Fruit fly (Drosophila melanogaster) whole organism, prepupa: ENCODE results near the gene Uba2.

Source experiments
- CG10669 ChIP-seq: fragments of 200-800 bp; sonication (Bioruptor generic); optimal IDR thresholded peaks from 3 replicates; lab custom pipeline; 2018; ENCODE audit warnings: missing biosample characterization, mild to moderate bottlenecking, missing genetic modification characterization, moderate library complexity
- CG11902 ChIP-seq: fragments of 200-800 bp; sonication (Bioruptor generic); optimal IDR thresholded peaks from 3 replicates; lab custom pipeline; 2016; ENCODE audit warnings: missing biosample characterization, missing genetic modification characterization
- CG34406 ChIP-seq: fragments of 200-800 bp; sonication (Bioruptor generic); optimal IDR thresholded peaks from 3 replicates; lab custom pipeline; 2016; ENCODE audit warnings: missing biosample characterization, missing genetic modification characterization
- CG6163 ChIP-seq: fragments of 200-800 bp; sonication (Bioruptor generic); IDR thresholded peaks from 3 replicates; pipeline ENCODE4 v1.3.6; 2022; ENCODE audit warnings: missing biosample characterization, missing genetic modification characterization
- CG8319 ChIP-seq: fragments of 200-800 bp; sonication (Bioruptor generic); optimal IDR thresholded peaks from 3 replicates; lab custom pipeline; 2016; ENCODE audit warnings: missing biosample characterization, missing genetic modification characterization
- CG8632 ChIP-seq: fragments of 200-800 bp; sonication (Bioruptor generic); optimal IDR thresholded peaks from 3 replicates; lab custom pipeline; 2016; ENCODE audit warnings: missing biosample characterization, missing genetic modification characterization
- Eip93F ChIP-seq: fragments of 200-800 bp; sonication (Bioruptor generic); optimal IDR thresholded peaks from 2 replicates; lab custom pipeline; 2016; ENCODE audit warnings: missing biosample characterization, mild to moderate bottlenecking, missing genetic modification characterization
- Lpt ChIP-seq: fragments of 200-800 bp; sonication (Bioruptor generic); optimal IDR thresholded peaks from 3 replicates; lab custom pipeline; 2016; ENCODE audit warnings: missing biosample characterization, missing genetic modification characterization
- Sox102F ChIP-seq: fragments of 200-800 bp; sonication (Bioruptor generic); optimal IDR thresholded peaks from 2 replicates; lab custom pipeline; 2016; ENCODE audit warnings: missing biosample characterization, mild to moderate bottlenecking, missing genetic modification characterization
- Sox14 ChIP-seq: fragments of 200-800 bp; sonication (Bioruptor generic); optimal IDR thresholded peaks from 3 replicates; lab custom pipeline; 2016; ENCODE audit warnings: missing biosample characterization, missing genetic modification characterization
- dac ChIP-seq: fragments of 200-800 bp; sonication (Bioruptor generic); optimal IDR thresholded peaks from 2 replicates; lab custom pipeline; 2017; ENCODE audit warnings: missing biosample characterization, mild to moderate bottlenecking, missing genetic modification characterization
- lz ChIP-seq: fragments of 200-800 bp; sonication (Bioruptor generic); optimal IDR thresholded peaks from 3 replicates; lab custom pipeline; 2016; ENCODE audit warnings: missing biosample characterization, missing genetic modification characterization
- topi ChIP-seq: fragments of 200-800 bp; sonication (Bioruptor generic); optimal IDR thresholded peaks from 3 replicates; lab custom pipeline; 2016; ENCODE audit warnings: missing biosample characterization, missing genetic modification characterization

DNA sequence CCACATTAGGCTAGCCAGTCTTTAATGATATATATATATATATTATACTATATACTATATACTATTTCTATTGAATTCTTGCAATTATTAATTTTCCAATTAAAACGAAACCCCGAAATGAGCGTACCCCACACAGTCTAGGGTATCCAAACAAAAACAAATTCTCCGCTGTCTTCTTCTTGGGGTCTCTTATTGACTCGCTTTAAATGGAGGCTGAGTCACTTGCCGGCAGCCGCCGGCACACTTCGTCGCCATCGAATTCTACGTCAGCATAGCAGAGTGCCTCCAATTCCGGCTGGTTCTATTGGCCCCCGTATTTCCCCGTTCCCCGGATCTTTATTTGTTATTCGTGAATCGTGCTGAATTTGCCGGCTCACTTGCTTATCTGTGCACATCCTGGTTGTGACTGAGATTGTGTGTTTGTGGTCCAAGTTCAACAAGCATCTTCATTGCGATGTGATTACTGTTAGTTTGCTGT lies 32.9 kb downstream of the Uba2 start:
- TF ChIP-seq Eip93F (GFP tag; lab: Kevin White, UChicago), result no peak
- TF ChIP-seq Lpt (GFP tag; lab: Kevin White, UChicago), result no peak
- no peak for TF ChIP-seq dac (GFP tag; lab: Kevin White, UChicago)
- no peak for TF ChIP-seq topi (GFP tag; lab: Kevin White, UChicago)
- no peak for TF ChIP-seq CG8319 (GFP tag; lab: Kevin White, UChicago)
- TF ChIP-seq Sox102F (GFP tag; lab: Kevin White, UChicago), result no peak
- TF ChIP-seq CG10669 (GFP tag; lab: Kevin White, UChicago), result no peak
- TF ChIP-seq CG11902 (GFP tag; lab: Kevin White, UChicago), result no peak
- no peak for TF ChIP-seq lz (GFP tag; lab: Kevin White, UChicago)
- no peak for TF ChIP-seq CG6163 (GFP tag; lab: Robert Waterston, UW)
- no peak for TF ChIP-seq Sox14 (GFP tag; lab: Kevin White, UChicago)
- no peak for TF ChIP-seq CG8632 (GFP tag; lab: Kevin White, UChicago)
- TF ChIP-seq CG34406 (GFP tag; lab: Kevin White, UChicago), result no peak
